Worm (Caenorhabditis elegans): ENCODE measurements around the gene T03F6.3.

DNA sequence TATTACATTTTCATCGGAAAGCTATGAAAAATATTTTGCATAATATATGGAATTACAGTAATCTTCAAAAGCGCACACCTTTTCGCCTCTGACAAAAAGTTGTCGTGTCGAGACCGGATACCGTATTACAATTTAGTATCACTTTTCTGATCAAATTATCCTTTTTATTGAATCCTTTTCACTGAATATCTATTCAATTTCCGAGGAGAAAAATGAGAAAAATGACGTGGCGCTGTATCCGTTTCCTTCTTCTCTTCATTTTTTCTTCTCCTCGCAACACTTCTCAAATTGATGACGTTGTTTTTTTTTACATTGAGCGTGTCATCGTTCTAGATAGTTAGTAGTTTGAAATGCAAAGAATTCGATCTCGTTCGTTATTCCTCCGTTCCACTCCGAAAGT is 38.2 kb upstream of the T03F6.3 start:
- TF ChIP-seq nhr-237 (tag; optimal IDR thresholded peaks at IDR 0.05): no peak
- TF ChIP-seq nhr-77 (tag; optimal IDR thresholded peaks at IDR 0.05): no peak
- TF ChIP-seq egl-27 (tag; optimal IDR thresholded peaks at IDR 0.05): no peak
- TF ChIP-seq C34F6.9 (tag; optimal IDR thresholded peaks at IDR 0.05): no peak
- TF ChIP-seq nhr-6 (tag; optimal IDR thresholded peaks at IDR 0.05): no peak
- no peak for TF ChIP-seq nhr-12 (tag; optimal IDR thresholded peaks at IDR 0.05)
- TF ChIP-seq ztf-11 (tag; optimal IDR thresholded peaks at IDR 0.05): no peak
- TF ChIP-seq fos-1 (tag; optimal IDR thresholded peaks at IDR 0.05): no peak
- no peak for TF ChIP-seq snpc-4 (tag; optimal IDR thresholded peaks at IDR 0.05)
